Fruit fly (Drosophila melanogaster): Measurements from ENCODE around the gene CG32182.

DNA sequence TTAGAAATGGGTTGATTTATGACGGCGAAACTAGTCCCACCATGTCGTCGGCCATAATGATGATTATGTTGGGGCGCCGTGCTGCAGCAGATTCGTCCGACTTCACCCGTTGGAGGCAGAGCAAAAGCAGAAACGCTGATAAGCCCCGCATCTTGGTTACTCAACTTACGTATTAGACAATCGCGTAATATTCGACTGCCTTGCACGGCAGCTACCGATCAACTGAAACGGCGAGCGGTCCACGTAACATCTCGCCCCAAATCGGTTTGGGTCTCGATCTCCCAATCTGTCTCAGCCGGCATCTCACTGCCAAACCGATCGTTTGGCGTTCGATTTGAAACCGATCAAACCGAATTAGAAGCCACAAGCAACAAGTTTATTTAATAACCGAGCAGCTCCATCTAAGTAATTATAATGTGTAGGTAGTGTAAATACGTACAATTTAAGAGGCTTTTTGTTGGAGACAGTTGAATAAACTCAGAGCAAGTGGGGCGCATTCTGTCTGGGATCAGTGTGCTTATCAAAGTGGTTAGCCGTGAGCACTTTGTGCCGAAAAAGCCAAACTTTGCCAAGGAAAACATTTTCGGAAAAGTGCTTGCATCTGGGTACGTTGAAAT lies 50.8 kb downstream of the CG32182 start, which contains the start of gene CG32191:
- TF ChIP-seq EcR (GFP tag; optimal IDR thresholded peaks at IDR 0.05) (no peak), CG9948 (tag; optimal IDR thresholded peaks at IDR 0.05) (no peak), CG15710 (tag; optimal IDR thresholded peaks at IDR 0.05) (no peak), CG4496 (GFP tag; IDR thresholded peaks at IDR 0.05) (no peak), CG14655 (GFP tag; optimal IDR thresholded peaks at IDR 0.05) (no peak), fd96Ca (GFP tag; IDR thresholded peaks at IDR 0.05) (no peak), CG32121 (GFP tag; IDR thresholded peaks at IDR 0.05) (no peak), CG8301 (tag; optimal IDR thresholded peaks at IDR 0.05) (no peak), CG34367 (tag; optimal IDR thresholded peaks at IDR 0.05) (no peak), CG13204 (GFP tag; optimal IDR thresholded peaks at IDR 0.05) (no peak), CG17806 (tag; optimal IDR thresholded peaks at IDR 0.05) (no peak), CG10348 (GFP tag; IDR thresholded peaks at IDR 0.05) (no peak)

Data from whole organism, pupa.